Fruit fly (Drosophila melanogaster) whole organism, embryonic: ENCODE data around the gene Rab3-GEF.
A peak's percentile ranks its signal among the peaks of the same experiment; 100 is the strongest.

ENCODE experiments used
- B-H2 ChIP-seq: fragments of 200-800 bp; sonication (Bioruptor generic); optimal IDR thresholded peaks from 2 replicates; lab custom pipeline; 2018; ENCODE audit warnings: missing biosample characterization, mild to moderate bottlenecking, missing genetic modification characterization
- BEAF-32 ChIP-seq: fragments of 200-800 bp; sonication (Bioruptor generic); optimal IDR thresholded peaks from 3 replicates; lab custom pipeline; 2017; ENCODE audit warnings: missing biosample characterization, missing genetic modification characterization, mild to moderate bottlenecking, moderate library complexity, missing genetic modification reagents
- CG10267 ChIP-seq: fragments of 200-800 bp; sonication (Bioruptor generic); optimal IDR thresholded peaks from 2 replicates; lab custom pipeline; 2018; ENCODE audit warnings: missing biosample characterization, mild to moderate bottlenecking, missing genetic modification characterization, moderate library complexity
- CG10543 ChIP-seq: fragments of 200-800 bp; sonication (Bioruptor generic); optimal IDR thresholded peaks from 3 replicates; lab custom pipeline; 2017; ENCODE audit warnings: missing biosample characterization, mild to moderate bottlenecking, missing genetic modification characterization, moderate library complexity
- CG13424 ChIP-seq: fragments of 200-800 bp; sonication (Bioruptor generic); optimal IDR thresholded peaks from 2 replicates; lab custom pipeline; 2019; ENCODE audit warnings: missing biosample characterization, mild to moderate bottlenecking, missing genetic modification characterization, moderate library complexity
- CG14710 ChIP-seq: fragments of 200-800 bp; sonication (Bioruptor generic); optimal IDR thresholded peaks from 3 replicates; lab custom pipeline; 2019; ENCODE audit warnings: missing biosample characterization, mild to moderate bottlenecking, missing genetic modification characterization, moderate library complexity
- CG1529 ChIP-seq: fragments of 200-800 bp; sonication (Bioruptor generic); optimal IDR thresholded peaks from 3 replicates; lab custom pipeline; 2018; ENCODE audit warnings: missing biosample characterization, missing genetic modification characterization
- CG15514 ChIP-seq: fragments of 200-800 bp; sonication (Bioruptor generic); optimal IDR thresholded peaks from 3 replicates; lab custom pipeline; 2017; ENCODE audit warnings: missing biosample characterization, missing genetic modification characterization, mild to moderate bottlenecking, moderate library complexity, missing genetic modification reagents
- CG15601 ChIP-seq: fragments of 200-800 bp; sonication (Bioruptor generic); optimal IDR thresholded peaks from 3 replicates; lab custom pipeline; 2019; ENCODE audit warnings: missing biosample characterization, mild to moderate bottlenecking, missing genetic modification characterization, moderate library complexity
- CG1603 ChIP-seq: fragments of 200-800 bp; sonication (Bioruptor generic); optimal IDR thresholded peaks from 2 replicates; lab custom pipeline; 2019; ENCODE audit warnings: missing biosample characterization, mild to moderate bottlenecking, missing genetic modification characterization, moderate library complexity
- CG17361 ChIP-seq: fragments of 200-800 bp; sonication (Bioruptor generic); IDR thresholded peaks from 3 replicates; pipeline ENCODE4 v1.3.6; 2022; ENCODE audit warnings: missing biosample characterization, missing genetic modification characterization
- CG17385 ChIP-seq: fragments of 200-800 bp; sonication (Bioruptor generic); optimal IDR thresholded peaks from 3 replicates; lab custom pipeline; 2018; ENCODE audit warnings: missing biosample characterization, mild to moderate bottlenecking, missing genetic modification characterization
- CG2116 ChIP-seq: fragments of 200-800 bp; sonication (Bioruptor generic); optimal IDR thresholded peaks from 3 replicates; lab custom pipeline; 2018; ENCODE audit warnings: missing biosample characterization, mild to moderate bottlenecking, missing genetic modification characterization
- CG2120 ChIP-seq: fragments of 200-800 bp; sonication (Bioruptor generic); optimal IDR thresholded peaks from 3 replicates; lab custom pipeline; 2016; ENCODE audit warnings: missing biosample characterization, missing genetic modification characterization
- CG2712 ChIP-seq: fragments of 200-800 bp; optimal IDR thresholded peaks from 3 replicates; lab custom pipeline; 2019; ENCODE audit warnings: missing biosample characterization, mild to moderate bottlenecking, missing genetic modification characterization, moderate library complexity
- CG30020 ChIP-seq: fragments of 200-800 bp; optimal IDR thresholded peaks from 2 replicates; lab custom pipeline; 2019; ENCODE audit warnings: missing biosample characterization, mild to moderate bottlenecking, missing genetic modification characterization, moderate library complexity
- CG34376 ChIP-seq: fragments of 200-800 bp; sonication (Bioruptor generic); optimal IDR thresholded peaks from 2 replicates; lab custom pipeline; 2018; ENCODE audit warnings: missing biosample characterization, mild to moderate bottlenecking, missing genetic modification characterization
- CG7556 ChIP-seq: fragments of 200-800 bp; sonication (Bioruptor generic); optimal IDR thresholded peaks from 2 replicates; lab custom pipeline; 2017; ENCODE audit warnings: missing biosample characterization, mild to moderate bottlenecking, missing genetic modification characterization
- CG7928 ChIP-seq: fragments of 200-800 bp; sonication (Bioruptor generic); optimal IDR thresholded peaks from 2 replicates; lab custom pipeline; 2017; ENCODE audit warnings: missing biosample characterization, mild to moderate bottlenecking, missing genetic modification characterization
- CG8089 ChIP-seq: fragments of 200-800 bp; sonication (Bioruptor generic); optimal IDR thresholded peaks from 3 replicates; lab custom pipeline; 2016; ENCODE audit warnings: missing biosample characterization, missing genetic modification characterization
- CG9797 ChIP-seq: fragments of 200-800 bp; sonication (Bioruptor generic); optimal IDR thresholded peaks from 3 replicates; lab custom pipeline; 2018; ENCODE audit warnings: missing biosample characterization, mild to moderate bottlenecking, missing genetic modification characterization
- Dbx ChIP-seq: fragments of 200-800 bp; sonication (Bioruptor generic); IDR thresholded peaks from 3 replicates; pipeline ENCODE4 v1.3.6; 2022; ENCODE audit warnings: missing biosample characterization, missing genetic modification characterization
- Dp ChIP-seq: fragments of 200-800 bp; sonication (Bioruptor generic); optimal IDR thresholded peaks from 2 replicates; lab custom pipeline; 2018; ENCODE audit warnings: missing biosample characterization, mild to moderate bottlenecking, missing genetic modification characterization, moderate library complexity
- E2f1 ChIP-seq: fragments of 200-800 bp; sonication (Bioruptor generic); IDR thresholded peaks from 2 replicates; pipeline ENCODE4 v1.3.6; 2022; ENCODE audit warnings: missing biosample characterization, missing genetic modification characterization
- E2f2 ChIP-seq: fragments of 200-800 bp; sonication (Bioruptor generic); IDR thresholded peaks from 2 replicates; pipeline ENCODE4 v1.3.6; 2022; ENCODE audit warnings: missing biosample characterization, missing genetic modification characterization
- Lhr ChIP-seq: fragments of 200-800 bp; sonication (Bioruptor generic); optimal IDR thresholded peaks from 3 replicates; lab custom pipeline; 2017; ENCODE audit warnings: mild to moderate bottlenecking, missing biosample characterization, missing genetic modification reagents, missing genetic modification characterization
- Max ChIP-seq: fragments of 200-800 bp; sonication (Bioruptor generic); optimal IDR thresholded peaks from 2 replicates; lab custom pipeline; 2016; ENCODE audit warnings: missing biosample characterization, mild to moderate bottlenecking, missing genetic modification characterization
- Med ChIP-seq: fragments of 200-800 bp; sonication (Bioruptor generic); peaks from one replicate; lab custom pipeline; 2016; ENCODE audit warnings: missing biosample characterization, missing genetic modification characterization, mild to moderate bottlenecking, inconsistent platforms, moderate library complexity
- Myb ChIP-seq: fragments of 200-800 bp; sonication (Bioruptor generic); optimal IDR thresholded peaks from 2 replicates; lab custom pipeline; 2016; ENCODE audit warnings: missing biosample characterization, missing genetic modification characterization
- Side ChIP-seq: fragments of 200-800 bp; sonication (Bioruptor generic); optimal IDR thresholded peaks from 2 replicates; lab custom pipeline; 2016; ENCODE audit warnings: missing biosample characterization, missing genetic modification characterization
- Sin3A ChIP-seq: fragments of >200 bp; optimal IDR thresholded peaks from 2 replicates; lab custom pipeline; 2018
- Sry-β ChIP-seq: fragments of 200-800 bp; sonication (Bioruptor generic); optimal IDR thresholded peaks from 2 replicates; lab custom pipeline; 2018; ENCODE audit warnings: missing biosample characterization, mild to moderate bottlenecking, missing genetic modification characterization, moderate library complexity
- Sry-δ ChIP-seq: fragments of 200-800 bp; sonication (Bioruptor generic); optimal IDR thresholded peaks from 2 replicates; lab custom pipeline; 2016; ENCODE audit warnings: missing biosample characterization, missing genetic modification characterization
- bigmax ChIP-seq: fragments of 200-800 bp; sonication (Bioruptor generic); optimal IDR thresholded peaks from 2 replicates; lab custom pipeline; 2018; ENCODE audit warnings: missing biosample characterization, mild to moderate bottlenecking, missing genetic modification characterization
- dpn ChIP-seq, 2 experiments: fragments of 200-800 bp; sonication (Bioruptor generic); optimal IDR thresholded peaks; 3 replicates each; lab custom pipeline; 2016; ENCODE audit warnings: missing biosample characterization in 2 of 2, missing genetic modification characterization in 2 of 2
- exex ChIP-seq: fragments of 200-800 bp; sonication (Bioruptor generic); optimal IDR thresholded peaks from 4 replicates; lab custom pipeline; 2018; ENCODE audit warnings: missing biosample characterization, mild to moderate bottlenecking, missing genetic modification characterization, moderate library complexity
- gem ChIP-seq: fragments of 200-800 bp; sonication (Bioruptor generic); optimal IDR thresholded peaks from 2 replicates; lab custom pipeline; 2019; ENCODE audit warnings: missing biosample characterization, mild to moderate bottlenecking, missing genetic modification characterization, moderate library complexity
- gfzf ChIP-seq: fragments of 200-800 bp; sonication (Bioruptor generic); optimal IDR thresholded peaks from 2 replicates; lab custom pipeline; 2016; ENCODE audit warnings: missing biosample characterization, mild to moderate bottlenecking, missing genetic modification characterization, moderate library complexity
- lola ChIP-seq, 3 experiments: fragments of >200 bp in 2 of 3; fragments of 200-800 bp in 1 of 3; sonication (Bioruptor generic) in 1 of 3; optimal IDR thresholded peaks; 2 replicates each; lab custom pipeline; 2017 to 2019; ENCODE audit warnings: missing biosample characterization in 3 of 3, missing genetic modification characterization in 3 of 3, mild to moderate bottlenecking in 1 of 3, moderate library complexity in 1 of 3
- odd ChIP-seq: fragments of 200-800 bp; sonication (Bioruptor generic); optimal IDR thresholded peaks from 2 replicates; lab custom pipeline; 2017; ENCODE audit warnings: missing biosample characterization, mild to moderate bottlenecking, missing genetic modification characterization
- otp ChIP-seq: fragments of 200-800 bp; sonication (Bioruptor generic); IDR thresholded peaks from 3 replicates; pipeline ENCODE4, ENCODE4 v1.3.6; 2022; ENCODE audit warnings: missing biosample characterization, missing genetic modification characterization
- prd ChIP-seq, 3 experiments: fragments of >200 bp in 2 of 3; fragments of 200-800 bp in 1 of 3; sonication (Bioruptor generic) in 1 of 3; optimal IDR thresholded peaks in 2 of 3; IDR thresholded peaks in 1 of 3; 2 replicates in 2 of 3; 3 replicates in 1 of 3; pipeline versions ENCODE4 v1.3.6 to Lab custom; 2017 to 2022; ENCODE audit warnings: missing biosample characterization in 1 of 3, missing genetic modification characterization in 1 of 3
- sd ChIP-seq: fragments of 200-800 bp; sonication (Bioruptor generic); optimal IDR thresholded peaks from 3 replicates; lab custom pipeline; 2018; ENCODE audit warnings: missing biosample characterization, mild to moderate bottlenecking, missing genetic modification characterization, moderate library complexity
- sens ChIP-seq: fragments of 200-800 bp; sonication (Bioruptor generic); peaks from one replicate; lab custom pipeline; 2016; ENCODE audit warnings: missing biosample characterization, missing genetic modification characterization
- trem ChIP-seq: fragments of 200-800 bp; optimal IDR thresholded peaks from 3 replicates; lab custom pipeline; 2019; ENCODE audit warnings: missing biosample characterization, mild to moderate bottlenecking, missing genetic modification characterization, moderate library complexity
- twi ChIP-seq: fragments of 200-800 bp; optimal IDR thresholded peaks from 2 replicates; lab custom pipeline; 2019; ENCODE audit warnings: missing biosample characterization, mild to moderate bottlenecking, missing genetic modification characterization, moderate library complexity
- tx ChIP-seq: fragments of 200-800 bp; sonication (Bioruptor generic); optimal IDR thresholded peaks from 2 replicates; lab custom pipeline; 2016; ENCODE audit warnings: missing biosample characterization, missing genetic modification characterization
- vfl ChIP-seq: fragments of 200-800 bp; sonication (Bioruptor generic); optimal IDR thresholded peaks from 2 replicates; lab custom pipeline; 2016; ENCODE audit warnings: missing biosample characterization, missing genetic modification characterization
- wdn ChIP-seq: fragments of 200-800 bp; sonication (Bioruptor generic); IDR thresholded peaks from 2 replicates; pipeline ENCODE4 v1.3.6; 2022; ENCODE audit warnings: missing biosample characterization, missing genetic modification characterization

Rab3-GEF gene

dm6 chrX:15066374-15067057, 23.0 kb upstream of the Rab3-GEF start, which contains the start of the genes opm and dob (continued):
- peak; percentile 6 for TF ChIP-seq CG10543 (GFP tag; lab: Kevin White, UChicago)
- TF ChIP-seq sd: no peak
- peak; percentile 89 for TF ChIP-seq Myb
- TF ChIP-seq BEAF-32 (GFP tag; lab: Kevin White, UChicago): peak; percentile 42
- TF ChIP-seq CG7556 (GFP tag; lab: Kevin White, UChicago): no peak
- TF ChIP-seq CG13424 (tag; lab: Kevin White, UChicago): peak; percentile 43
- peak; percentile 67 for TF ChIP-seq CG9797 (GFP tag; lab: Kevin White, UChicago)
- TF ChIP-seq dpn (GFP tag; optimal IDR thresholded peaks at IDR 0.05; lab: Kevin White, UChicago): peak in 1 of 2 experiments; percentile 3
- TF ChIP-seq CG1529 (GFP tag; lab: Kevin White, UChicago): no peak
- TF ChIP-seq gfzf (GFP tag; lab: Kevin White, UChicago): peak; percentile 73
- peak; percentile 27 for TF ChIP-seq bigmax
- peak; percentile 56 for TF ChIP-seq CG17361 (GFP tag; lab: Robert Waterston, UW)
- peak; percentile 61 for TF ChIP-seq gem (tag; lab: Kevin White, UChicago)
- peak; percentile 69 for TF ChIP-seq Sin3A (lab: Kevin White, UChicago)
- peak; percentile 32 for TF ChIP-seq CG2120 (GFP tag; lab: Kevin White, UChicago)
- TF ChIP-seq CG7928: no peak
- TF ChIP-seq Side (GFP tag; lab: Kevin White, UChicago): no peak
- no peak for TF ChIP-seq odd (GFP tag; lab: Kevin White, UChicago)
- peak; percentile 26 for TF ChIP-seq Lhr (GFP tag; lab: Kevin White, UChicago)
- peak; percentile 18 for TF ChIP-seq exex
- TF ChIP-seq Max: peak; percentile 14
- peak; percentile 71 for TF ChIP-seq Med (GFP tag; lab: Kevin White, UChicago)
- TF ChIP-seq CG1603: peak; percentile 13
- peak; percentile 42 for TF ChIP-seq CG2116 (GFP tag; lab: Kevin White, UChicago)
- no peak for TF ChIP-seq wdn (GFP tag; lab: Robert Waterston, UW)
- peak; percentile 19 for TF ChIP-seq sens (GFP tag; lab: Kevin White, UChicago)
- peak; percentile 80 for TF ChIP-seq CG14710 (tag; lab: Kevin White, UChicago)
- no peak for TF ChIP-seq otp (GFP tag; lab: Robert Waterston, UW)
- peak; percentile 28 for TF ChIP-seq CG15601 (tag; lab: Kevin White, UChicago)
- TF ChIP-seq CG17385 (GFP tag; lab: Kevin White, UChicago): peak; percentile 30
- peak; percentile 79 for TF ChIP-seq Dp (GFP tag; lab: Kevin White, UChicago)
- TF ChIP-seq B-H2 (GFP tag; lab: Kevin White, UChicago): peak; percentile 0
- peak; percentile 75 for TF ChIP-seq CG10267 (tag; lab: Kevin White, UChicago)
- peak; percentile 17 for TF ChIP-seq Sry-δ (GFP tag; lab: Kevin White, UChicago)
- peak; percentile 48 for TF ChIP-seq CG30020 (tag; lab: Kevin White, UChicago)
- TF ChIP-seq tx: no peak
- TF ChIP-seq twi (tag; lab: Kevin White, UChicago): no peak
- no peak for TF ChIP-seq vfl (GFP tag; lab: Kevin White, UChicago)
- no peak for TF ChIP-seq E2f1 (GFP tag; lab: Robert Waterston, UW)
- TF ChIP-seq CG2712 (tag; lab: Kevin White, UChicago): peak; percentile 33
- TF ChIP-seq Dbx (GFP tag; lab: Robert Waterston, UW): no peak
- TF ChIP-seq CG8089: no peak
- no peak for TF ChIP-seq prd (optimal IDR thresholded peaks at IDR 0.05; lab: Kevin White, UChicago)
- TF ChIP-seq prd (GFP tag; IDR thresholded peaks at IDR 0.05; lab: Robert Waterston, UW): 0 out of 3 replicates have a peak, but pooled peaks have one; percentile 4
- peak; percentile 60 for TF ChIP-seq trem
- peak in 1 of 3 experiments; percentile 43 for TF ChIP-seq lola (GFP tag; optimal IDR thresholded peaks at IDR 0.05; lab: Kevin White, UChicago)
- TF ChIP-seq E2f2 (GFP tag; lab: Robert Waterston, UW): peak; percentile 81
- TF ChIP-seq CG34376 (GFP tag; lab: Kevin White, UChicago): no peak
- TF ChIP-seq CG15514 (GFP tag; lab: Kevin White, UChicago): peak; percentile 48
- TF ChIP-seq Sry-β (GFP tag; lab: Kevin White, UChicago): peak; percentile 95
